Worm (Caenorhabditis elegans) whole organism, L3 larva: Measurements from ENCODE around the gene mnk-1.

ENCODE experiments used
- R02D3.7 ChIP-seq: fragments of 150-350 bp; optimal IDR thresholded peaks from 2 replicates; lab custom pipeline; 2014; ENCODE audit warnings: missing biosample characterization, missing genetic modification characterization
- ama-1 ChIP-seq: fragments of 150-350 bp; optimal IDR thresholded peaks from 2 replicates; lab custom pipeline; 2018
- ceh-16 ChIP-seq: sonication (generic microtip); optimal IDR thresholded peaks from 2 replicates; lab custom pipeline; 2017; ENCODE audit warnings: missing biosample characterization, missing genetic modification characterization
- ceh-28 ChIP-seq: fragments of 150-350 bp; optimal IDR thresholded peaks from 2 replicates; lab custom pipeline; 2014; ENCODE audit warnings: missing biosample characterization, missing genetic modification reagents, missing genetic modification characterization
- ceh-82 ChIP-seq: fragments of 150-350 bp; optimal IDR thresholded peaks from 2 replicates; lab custom pipeline; 2014; ENCODE audit warnings: missing biosample characterization, missing genetic modification characterization
- ceh-9 ChIP-seq: sonication (generic microtip); optimal IDR thresholded peaks from 2 replicates; lab custom pipeline; 2018; ENCODE audit warnings: missing biosample characterization, missing genetic modification characterization
- daf-12 ChIP-seq: fragments of 150-350 bp; optimal IDR thresholded peaks from 2 replicates; lab custom pipeline; 2014; ENCODE audit warnings: missing biosample characterization, missing genetic modification reagents, missing genetic modification characterization
- egl-27 ChIP-seq: sonication (generic microtip); optimal IDR thresholded peaks from 4 replicates; lab custom pipeline; 2017; ENCODE audit warnings: missing biosample characterization, missing genetic modification reagents, missing genetic modification characterization
- egl-5 ChIP-seq: fragments of 150-350 bp; optimal IDR thresholded peaks from 2 replicates; lab custom pipeline; 2017; ENCODE audit warnings: missing biosample characterization, missing genetic modification reagents, missing genetic modification characterization, inconsistent platforms
- elt-2 ChIP-seq: sonication (generic microtip); optimal IDR thresholded peaks from 2 replicates; lab custom pipeline; 2016; ENCODE audit warnings: missing genetic modification reagents, mild to moderate bottlenecking, missing genetic modification characterization, missing compliant biosample characterization
- eor-1 ChIP-seq, 2 experiments: fragments of 150-350 bp; optimal IDR thresholded peaks; 2 replicates each; lab custom pipeline; 2014 to 2018; ENCODE audit warnings: missing biosample characterization in 2 of 2, missing genetic modification characterization in 2 of 2
- fkh-2 ChIP-seq: fragments of 150-350 bp; optimal IDR thresholded peaks from 2 replicates; lab custom pipeline; 2014; ENCODE audit warnings: missing biosample characterization, missing genetic modification reagents, missing genetic modification characterization
- fos-1 ChIP-seq: fragments of 150-350 bp; optimal IDR thresholded peaks from 2 replicates; lab custom pipeline; 2014; ENCODE audit warnings: missing biosample characterization, missing genetic modification characterization
- hmg-11 ChIP-seq: sonication (generic microtip); optimal IDR thresholded peaks from 2 replicates; lab custom pipeline; 2016; ENCODE audit warnings: missing genetic modification characterization, missing compliant biosample characterization
- jun-1 ChIP-seq: fragments of 150-350 bp; optimal IDR thresholded peaks from 2 replicates; lab custom pipeline; 2014; ENCODE audit warnings: missing biosample characterization, missing genetic modification reagents, missing genetic modification characterization
- lin-15B ChIP-seq: fragments of 150-350 bp; optimal IDR thresholded peaks from 2 replicates; lab custom pipeline; 2014; ENCODE audit warnings: missing biosample characterization, missing genetic modification characterization
- lin-39 ChIP-seq: fragments of 150-350 bp; optimal IDR thresholded peaks from 2 replicates; lab custom pipeline; 2018; ENCODE audit warnings: missing biosample characterization, missing genetic modification reagents, missing genetic modification characterization
- lsy-12 ChIP-seq: sonication (generic microtip); optimal IDR thresholded peaks from 2 replicates; lab custom pipeline; 2016; ENCODE audit warnings: mild to moderate bottlenecking, missing genetic modification characterization, missing compliant biosample characterization
- mdl-1 ChIP-seq: fragments of 150-350 bp; optimal IDR thresholded peaks from 2 replicates; lab custom pipeline; 2014; ENCODE audit warnings: missing biosample characterization, missing genetic modification characterization
- mml-1 ChIP-seq: fragments of 150-350 bp; sonication (generic microtip); optimal IDR thresholded peaks from 3 replicates; lab custom pipeline; 2014; ENCODE audit warnings: missing biosample characterization, missing genetic modification characterization
- nfya-1 ChIP-seq: sonication (generic microtip); optimal IDR thresholded peaks from 2 replicates; lab custom pipeline; 2017; ENCODE audit warnings: missing genetic modification characterization, mild to moderate bottlenecking, missing compliant biosample characterization, antibody characterized with exemption, moderate library complexity; ENCODE audit not compliant: insufficient read depth
- nhr-12 ChIP-seq: fragments of 150-350 bp; optimal IDR thresholded peaks from 2 replicates; lab custom pipeline; 2014; ENCODE audit warnings: missing biosample characterization, missing genetic modification characterization
- nhr-23 ChIP-seq: fragments of 150-350 bp; optimal IDR thresholded peaks from 2 replicates; lab custom pipeline; 2014; ENCODE audit warnings: missing biosample characterization, missing genetic modification reagents, missing genetic modification characterization
- nhr-237 ChIP-seq: fragments of 150-350 bp; optimal IDR thresholded peaks from 2 replicates; lab custom pipeline; 2014; ENCODE audit warnings: missing biosample characterization, missing genetic modification characterization
- nhr-25 ChIP-seq: sonication (generic microtip); optimal IDR thresholded peaks from 2 replicates; lab custom pipeline; 2017; ENCODE audit warnings: missing biosample characterization, missing genetic modification characterization
- nhr-43 ChIP-seq: sonication (generic microtip); optimal IDR thresholded peaks from 2 replicates; lab custom pipeline; 2016; ENCODE audit warnings: mild to moderate bottlenecking, missing genetic modification characterization, missing compliant biosample characterization; ENCODE audit not compliant: poor library complexity, severe bottlenecking
- nhr-67 ChIP-seq: fragments of 150-350 bp; optimal IDR thresholded peaks from 2 replicates; lab custom pipeline; 2014; ENCODE audit warnings: missing biosample characterization, missing genetic modification characterization
- nhr-76 ChIP-seq: fragments of 150-350 bp; sonication (generic microtip); optimal IDR thresholded peaks from 5 replicates; lab custom pipeline; 2014; ENCODE audit warnings: missing biosample characterization, missing genetic modification characterization
- nhr-77 ChIP-seq: fragments of 150-350 bp; optimal IDR thresholded peaks from 2 replicates; lab custom pipeline; 2014; ENCODE audit warnings: missing biosample characterization, missing genetic modification characterization
- pha-4 ChIP-seq: fragments of 150-350 bp; optimal IDR thresholded peaks from 2 replicates; lab custom pipeline; 2014; ENCODE audit warnings: missing biosample characterization, missing genetic modification reagents, missing genetic modification characterization
- pqm-1 ChIP-seq: fragments of 150-350 bp; optimal IDR thresholded peaks from 2 replicates; lab custom pipeline; 2017; ENCODE audit warnings: missing biosample characterization, missing genetic modification characterization, inconsistent platforms
- sea-2 ChIP-seq: fragments of 150-350 bp; sonication (generic microtip); optimal IDR thresholded peaks from 4 replicates; lab custom pipeline; 2014; ENCODE audit warnings: missing biosample characterization, missing genetic modification reagents, missing genetic modification characterization
- skn-1 ChIP-seq: fragments of 150-350 bp; optimal IDR thresholded peaks from 2 replicates; lab custom pipeline; 2014; ENCODE audit warnings: missing biosample characterization, missing genetic modification characterization
- snpc-4 ChIP-seq: fragments of 150-350 bp; optimal IDR thresholded peaks from 2 replicates; lab custom pipeline; 2014; ENCODE audit warnings: missing biosample characterization, missing genetic modification characterization
- tbx-2 ChIP-seq: sonication (generic microtip); optimal IDR thresholded peaks from 2 replicates; lab custom pipeline; 2016; ENCODE audit warnings: mild to moderate bottlenecking, missing genetic modification characterization, missing compliant biosample characterization
- unc-39 ChIP-seq: sonication (generic microtip); optimal IDR thresholded peaks from 4 replicates; lab custom pipeline; 2017; ENCODE audit warnings: missing biosample characterization, missing genetic modification characterization
- zag-1 ChIP-seq: fragments of 150-350 bp; optimal IDR thresholded peaks from 2 replicates; lab custom pipeline; 2014; ENCODE audit warnings: missing biosample characterization, missing genetic modification characterization
- ztf-4 ChIP-seq: fragments of 150-350 bp; optimal IDR thresholded peaks from 2 replicates; lab custom pipeline; 2014; ENCODE audit warnings: missing biosample characterization, missing genetic modification characterization

Gene mnk-1

DNA sequence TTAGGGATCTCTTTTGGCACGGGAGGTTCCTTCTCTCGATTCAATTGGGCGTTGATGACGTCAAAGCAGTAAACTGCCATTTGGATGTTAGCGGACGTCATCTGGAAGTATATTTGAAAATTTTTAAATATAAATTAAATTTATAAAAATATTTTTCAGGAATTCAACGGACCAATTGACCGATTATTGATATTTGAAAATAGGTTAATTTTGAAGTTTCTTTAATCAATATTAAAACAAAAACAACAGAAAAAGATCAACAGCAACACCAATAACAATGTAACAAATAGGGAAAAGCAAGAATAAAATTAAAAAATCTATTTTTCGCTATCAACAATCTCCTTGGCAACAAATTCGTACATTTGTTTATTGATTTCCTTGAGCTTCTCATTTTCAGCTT lies 15.6 kb downstream of the mnk-1 start, which contains the start of gene R166.3:
Gene R166.3, minus strand, starts transcription at position 101 of the 400 bp plus-strand sequence.
- TF ChIP-seq snpc-4 (tag; lab: Kevin White, UChicago) (no peak), mdl-1 (tag; lab: Kevin White, UChicago) (no peak), jun-1 (tag; lab: Kevin White, UChicago) (no peak), daf-12 (no peak), nhr-12 (tag; lab: Kevin White, UChicago) (no peak), ceh-28 (tag; lab: Kevin White, UChicago) (no peak), hmg-11 (tag; lab: Kevin White, UChicago) (no peak), nhr-77 (tag; lab: Kevin White, UChicago) (no peak)
- TF ChIP-seq, all 47 proteins: peak for 0

DNA sequence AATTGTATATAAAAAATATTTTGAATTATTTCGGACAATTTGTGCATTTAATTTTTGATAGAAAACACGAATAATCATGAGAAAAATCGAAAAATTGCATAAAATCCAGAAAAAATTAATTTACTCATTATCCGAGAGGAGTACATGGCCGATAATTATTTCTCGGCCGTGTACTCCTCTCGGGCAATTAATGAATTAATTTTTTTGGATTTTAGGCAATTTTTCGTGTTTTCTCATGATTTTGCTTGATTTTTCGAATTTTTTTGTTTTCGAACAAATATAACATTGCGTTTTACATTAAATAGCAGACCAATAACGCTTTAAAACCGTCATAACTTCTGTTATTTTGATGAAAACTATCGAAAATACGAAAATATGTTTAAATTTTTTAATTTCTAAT lies 16.9 kb downstream of the mnk-1 start:
- TF ChIP-seq elt-2 (tag; lab: Kevin White, UChicago) (peak; percentile 28), R02D3.7 (tag; lab: Kevin White, UChicago) (peak; percentile 14), nfya-1 (peak; percentile 50), lin-15B (peak; percentile 39), egl-5 (tag; lab: Kevin White, UChicago) (peak; percentile 16), sea-2 (GFP tag; lab: Kevin White, UChicago) (no peak), hmg-11 (tag; lab: Kevin White, UChicago) (peak; percentile 30), nhr-12 (tag; lab: Kevin White, UChicago) (no peak), nhr-43 (tag; lab: Kevin White, UChicago) (peak; percentile 79), nhr-23 (peak; percentile 64), tbx-2 (tag; lab: Kevin White, UChicago) (no peak), lsy-12 (peak; percentile 51), ztf-4 (no peak), pha-4 (tag; lab: Kevin White, UChicago) (peak; percentile 61)

DNA sequence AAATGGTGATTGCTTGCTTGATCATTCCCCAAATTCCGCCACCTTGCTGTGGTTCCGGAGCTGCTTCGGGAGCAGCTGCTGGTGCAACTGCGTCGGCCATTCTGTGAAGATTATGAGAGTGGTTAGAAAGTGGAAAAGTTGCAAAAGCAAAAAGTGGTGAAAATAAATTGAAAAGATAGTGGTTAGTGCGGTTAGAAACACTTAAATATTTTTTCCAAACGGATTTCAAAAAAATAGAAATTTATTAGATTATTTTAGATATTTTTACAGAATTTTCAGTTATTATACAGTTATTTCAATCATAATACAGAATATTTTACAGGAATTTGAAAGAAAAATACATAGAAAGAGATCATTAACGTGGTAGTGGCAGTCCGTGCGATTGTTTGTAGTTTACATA lies 17.3 kb downstream of the mnk-1 start, which contains the start of gene R166.2:
Gene R166.2, minus strand, starts transcription at position 101 of the 400 bp plus-strand sequence.
- TF ChIP-seq fkh-2 (tag; lab: Kevin White, UChicago) (no peak), mdl-1 (tag; lab: Kevin White, UChicago) (no peak), ceh-16 (tag; lab: Kevin White, UChicago) (no peak), nhr-76 (tag; lab: Kevin White, UChicago) (no peak), nhr-25 (tag; lab: Kevin White, UChicago) (no peak), eor-1 (tag; optimal IDR thresholded peaks at IDR 0.05; lab: Kevin White, UChicago) (no peak), nfya-1 (no peak)

DNA sequence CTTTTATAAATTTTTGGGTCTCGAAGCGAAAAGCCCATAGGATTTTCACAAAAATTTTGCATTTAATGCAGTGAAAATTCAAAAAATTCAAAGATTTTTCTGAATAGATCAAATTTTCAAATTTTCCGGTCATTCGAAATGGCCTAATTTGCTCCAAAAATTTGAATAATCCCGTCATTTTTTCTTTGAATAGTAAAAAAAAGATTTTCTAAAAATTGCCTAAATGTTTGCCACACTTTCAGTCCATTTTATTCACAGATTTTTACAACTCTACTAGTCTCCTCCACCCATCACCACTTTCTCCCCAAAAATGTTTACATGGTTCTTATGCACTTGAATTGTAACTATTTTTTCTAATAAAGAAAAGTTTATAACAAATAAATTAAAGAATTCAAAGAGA lies 20.9 kb downstream of the mnk-1 start:
- no peak for TF ChIP-seq mml-1 (tag; lab: Kevin White, UChicago)

DNA sequence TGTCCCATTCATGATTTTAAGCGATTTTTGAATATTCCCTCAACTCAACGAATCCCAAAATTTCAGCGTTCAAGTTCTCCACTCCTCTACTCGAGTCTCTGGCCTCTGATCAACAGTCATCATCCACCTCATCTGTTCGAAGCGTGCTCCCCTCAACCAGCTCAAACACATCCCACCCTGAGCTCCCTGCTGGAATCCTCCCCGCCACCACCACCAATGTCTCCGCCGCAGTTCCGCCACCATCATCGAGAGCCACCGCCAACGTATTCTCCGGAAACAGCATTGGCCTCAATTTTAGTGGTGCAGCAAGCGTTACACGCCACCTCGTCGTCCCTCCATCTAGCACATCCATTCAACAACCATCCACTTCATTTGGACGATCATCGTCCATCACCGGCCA lies 23.2 kb downstream of the mnk-1 start:
- no peak for TF ChIP-seq fos-1 (tag; lab: Kevin White, UChicago)

DNA sequence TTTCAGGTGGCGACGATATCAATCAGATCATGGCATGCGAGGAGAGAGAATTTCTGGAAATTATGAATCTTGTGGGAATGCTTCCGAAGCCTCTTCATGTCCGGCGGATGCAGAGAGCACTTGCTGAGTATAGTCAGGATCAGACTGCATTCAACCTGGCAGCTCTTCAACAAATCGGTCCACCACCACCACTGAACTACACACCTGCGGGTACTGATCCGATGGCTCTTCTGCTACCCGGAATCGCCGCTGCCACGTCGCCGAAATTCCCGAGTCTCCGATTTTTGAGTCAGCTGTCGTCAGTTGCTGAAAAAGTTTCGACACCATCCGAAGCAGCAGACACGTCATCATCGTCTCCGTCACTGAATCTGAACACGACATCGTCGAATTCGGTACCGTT lies 23.9 kb downstream of the mnk-1 start:
- no peak for TF ChIP-seq mml-1 (tag; lab: Kevin White, UChicago)
- no peak for TF ChIP-seq nhr-77 (tag; lab: Kevin White, UChicago)
- no peak for TF ChIP-seq mdl-1 (tag; lab: Kevin White, UChicago)
- TF ChIP-seq unc-39 (tag; lab: Kevin White, UChicago) = no peak

DNA sequence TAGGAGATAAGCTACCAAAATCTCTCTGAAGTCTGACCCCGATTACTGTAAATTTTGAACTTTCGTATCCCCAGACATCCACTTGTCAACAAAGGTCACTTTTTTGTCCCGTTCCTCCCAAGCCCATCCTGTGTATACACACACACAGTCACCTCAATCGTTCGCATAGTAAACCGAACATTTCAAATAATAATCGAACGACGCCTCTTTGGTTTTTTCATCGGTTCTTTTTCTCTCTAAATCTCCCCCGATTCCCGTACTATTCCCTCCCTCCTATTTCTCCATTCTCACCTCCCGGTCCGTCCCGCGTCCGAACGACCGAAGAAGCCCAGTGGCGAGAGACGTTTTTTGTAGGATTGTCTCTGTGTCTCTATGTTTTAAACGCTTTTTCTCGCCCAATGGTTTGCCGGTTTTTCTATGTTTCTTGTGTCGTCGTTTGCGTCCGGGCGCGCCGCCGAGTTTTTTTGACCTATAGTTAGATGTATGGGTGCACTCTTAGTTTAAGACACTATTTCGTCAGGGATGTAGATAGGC lies 25.6 kb downstream of the mnk-1 start:
- no peak for TF ChIP-seq egl-27 (tag; lab: Kevin White, UChicago)
- TF ChIP-seq sea-2 (GFP tag; lab: Kevin White, UChicago) = no peak
- no peak for TF ChIP-seq ceh-9 (tag; lab: Kevin White, UChicago)
- TF ChIP-seq zag-1 (tag; lab: Kevin White, UChicago) = no peak
- no peak for TF ChIP-seq ama-1 (lab: Kevin White, UChicago)
- TF ChIP-seq fkh-2 (tag; lab: Kevin White, UChicago) = no peak
- TF ChIP-seq nhr-237 (tag; lab: Kevin White, UChicago) = no peak
- TF ChIP-seq nhr-67 = no peak
- TF ChIP-seq skn-1 = no peak
- peak; percentile 29 for TF ChIP-seq tbx-2 (tag; lab: Kevin White, UChicago)
- no peak for TF ChIP-seq ceh-16 (tag; lab: Kevin White, UChicago)
- no peak for TF ChIP-seq mdl-1 (tag; lab: Kevin White, UChicago)
- TF ChIP-seq ceh-82 = no peak
- TF ChIP-seq nhr-43 (tag; lab: Kevin White, UChicago) = no peak
- no peak for TF ChIP-seq lin-39 (tag; lab: Kevin White, UChicago)
- no peak for TF ChIP-seq eor-1 (tag; optimal IDR thresholded peaks at IDR 0.05; lab: Kevin White, UChicago)
- no peak for TF ChIP-seq pqm-1 (tag; lab: Kevin White, UChicago)
- TF ChIP-seq pha-4 (tag; lab: Kevin White, UChicago) = peak; percentile 89
- TF ChIP-seq hmg-11 (tag; lab: Kevin White, UChicago) = peak; percentile 56
